Fruit fly (Drosophila melanogaster): Measurements from ENCODE around the gene cm.
A peak's percentile ranks its signal among the peaks of the same experiment; 100 is the strongest.

Gene cm

dm6 chrX:7011063-7011743 lies at the start of gene cm, which contains the start of the genes sloth1 and sloth2:
Gene cm (minus strand): TSS chrX:7011145.
Gene sloth1 (plus strand): TSS chrX:7011357.
Gene sloth2 (plus strand): TSS chrX:7011357.
- TF ChIP-seq Xbp1 (GFP tag; optimal IDR thresholded peaks at IDR 0.05) (peak; percentile 93), Ets65A (GFP tag) (peak; percentile 96), zf30C (GFP tag; optimal IDR thresholded peaks at IDR 0.05) (peak; percentile 13), dati (GFP tag; IDR thresholded peaks at IDR 0.05) (0 out of 2 replicates have a peak, but pooled peaks have one; percentile 41), pb (GFP tag; optimal IDR thresholded peaks at IDR 0.05) (peak; percentile 50), ssp (GFP tag; IDR thresholded peaks at IDR 0.05) (peak; percentile 71), CG17328 (GFP tag; IDR thresholded peaks at IDR 0.05) (peak; percentile 87), btn (GFP tag; optimal IDR thresholded peaks at IDR 0.05) (peak; percentile 48), gce (GFP tag; IDR thresholded peaks at IDR 0.05) (no peak), CG1647 (GFP tag; optimal IDR thresholded peaks at IDR 0.05) (peak; percentile 59), nerfin-2 (GFP tag; IDR thresholded peaks at IDR 0.05; ENCODE audit: partially characterized antibody) (peak; percentile 69), Gug (GFP tag; IDR thresholded peaks at IDR 0.05) (peak; percentile 83), Dip3 (GFP tag; optimal IDR thresholded peaks at IDR 0.05) (peak; percentile 81), CG3163 (GFP tag; optimal IDR thresholded peaks at IDR 0.05) (peak; percentile 55), onecut (GFP tag; IDR thresholded peaks at IDR 0.05) (peak; percentile 68), ind (GFP tag; optimal IDR thresholded peaks at IDR 0.05) (peak; percentile 85), gcm2 (GFP tag; optimal IDR thresholded peaks at IDR 0.05) (peak; percentile 75), GATAe (GFP tag; conservative IDR thresholded peaks at IDR 0.05) (no peak), CG33557 (GFP tag; optimal IDR thresholded peaks at IDR 0.05) (peak; percentile 81), HmgZ (tag; optimal IDR thresholded peaks at IDR 0.05) (peak; percentile 94), CG4730 (GFP tag; IDR thresholded peaks at IDR 0.05) (peak; percentile 84), CG4707 (GFP tag; optimal IDR thresholded peaks at IDR 0.05) (peak; percentile 46), al (GFP tag; IDR thresholded peaks at IDR 0.05) (peak; percentile 90), zen (tag; optimal IDR thresholded peaks at IDR 0.05) (peak; percentile 80), CG6272 (GFP tag; IDR thresholded peaks at IDR 0.05) (peak; percentile 91), tup (GFP tag; optimal IDR thresholded peaks at IDR 0.05) (peak; percentile 66), D19B (GFP tag; optimal IDR thresholded peaks at IDR 0.05) (peak; percentile 54), gro (GFP tag; optimal IDR thresholded peaks at IDR 0.05) (peak; percentile 91), Lpt (GFP tag; optimal IDR thresholded peaks at IDR 0.05) (no peak), CG34422 (GFP tag; IDR thresholded peaks at IDR 0.05) (peak; percentile 91), lilli (GFP tag; optimal IDR thresholded peaks at IDR 0.05) (peak; percentile 92), CG17359 (tag; optimal IDR thresholded peaks at IDR 0.05) (peak; percentile 85), CG2712 (tag; optimal IDR thresholded peaks at IDR 0.05) (peak; percentile 87), E2f1 (GFP tag; IDR thresholded peaks at IDR 0.05) (peak; percentile 87), CG7745 (tag; optimal IDR thresholded peaks at IDR 0.05) (no peak), CG18011 (GFP tag; optimal IDR thresholded peaks at IDR 0.05) (peak; percentile 76), Fer3 (tag; optimal IDR thresholded peaks at IDR 0.05) (peak; percentile 79), Spps (tag; optimal IDR thresholded peaks at IDR 0.05) (peak; percentile 69), HLH3B (GFP tag; IDR thresholded peaks at IDR 0.05) (peak; percentile 85), Kr (GFP tag; optimal IDR thresholded peaks at IDR 0.05) (no peak), tin (GFP tag; optimal IDR thresholded peaks at IDR 0.05) (peak; percentile 87), Jarid2 (GFP tag; optimal IDR thresholded peaks at IDR 0.05) (peak; percentile 28), YL-1 (GFP tag; optimal IDR thresholded peaks at IDR 0.05) (peak; percentile 65), tna (GFP tag; IDR thresholded peaks at IDR 0.05; ENCODE audit: partially characterized antibody) (peak; percentile 35; the same call in 1 of the 2 replicates), CG7357 (GFP tag; IDR thresholded peaks at IDR 0.05) (peak; percentile 68; the same call in 1 of the 3 replicates), CG10274 (GFP tag; optimal IDR thresholded peaks at IDR 0.05) (peak; percentile 30), Aef1 (GFP tag; IDR thresholded peaks at IDR 0.05) (peak; percentile 87), ara (GFP tag; IDR thresholded peaks at IDR 0.05) (peak; percentile 76; the same call in 1 of the 2 replicates), Ptx1 (GFP tag; IDR thresholded peaks at IDR 0.05) (peak; percentile 90), Nf-YB (GFP tag; optimal IDR thresholded peaks at IDR 0.05) (peak; percentile 61)
